Fruit fly (Drosophila melanogaster) Kc167 (cell line): ENCODE results near the gene Ccp84Ab.

Experiments used
- Myc ChIP-seq: fragments of >200 bp; optimal IDR thresholded peaks from 2 replicates; lab custom pipeline; 2017; ENCODE audit warnings: missing external identifiers
- Sin3A ChIP-seq: fragments of >200 bp; optimal IDR thresholded peaks from 2 replicates; lab custom pipeline; 2018; ENCODE audit warnings: missing external identifiers
- h ChIP-seq: fragments of >200 bp; optimal IDR thresholded peaks from 3 replicates; lab custom pipeline; 2018; ENCODE audit warnings: missing external identifiers
- insv ChIP-seq: fragments of >200 bp; optimal IDR thresholded peaks from 3 replicates; lab custom pipeline; 2018; ENCODE audit warnings: missing external identifiers
- psq ChIP-seq: fragments of >200 bp; optimal IDR thresholded peaks from 2 replicates; lab custom pipeline; 2017; ENCODE audit warnings: missing external identifiers
- ttk ChIP-seq: sonication (Bioruptor generic); optimal IDR thresholded peaks from 2 replicates; lab custom pipeline; 2017; ENCODE audit warnings: missing external identifiers

Gene Ccp84Ab

dm6 chr3R:6702777-6703176, at the start of gene Ccp84Ab:
Gene Ccp84Ab (minus strand): TSS chr3R:6702877.
- TF ChIP-seq Sin3A (lab: Kevin White, UChicago) (no peak), insv (no peak), Myc (lab: Kevin White, UChicago) (no peak), psq (lab: Kevin White, UChicago) (no peak), ttk (lab: Kevin White, UChicago) (no peak), h (lab: Kevin White, UChicago) (no peak)

DNA sequence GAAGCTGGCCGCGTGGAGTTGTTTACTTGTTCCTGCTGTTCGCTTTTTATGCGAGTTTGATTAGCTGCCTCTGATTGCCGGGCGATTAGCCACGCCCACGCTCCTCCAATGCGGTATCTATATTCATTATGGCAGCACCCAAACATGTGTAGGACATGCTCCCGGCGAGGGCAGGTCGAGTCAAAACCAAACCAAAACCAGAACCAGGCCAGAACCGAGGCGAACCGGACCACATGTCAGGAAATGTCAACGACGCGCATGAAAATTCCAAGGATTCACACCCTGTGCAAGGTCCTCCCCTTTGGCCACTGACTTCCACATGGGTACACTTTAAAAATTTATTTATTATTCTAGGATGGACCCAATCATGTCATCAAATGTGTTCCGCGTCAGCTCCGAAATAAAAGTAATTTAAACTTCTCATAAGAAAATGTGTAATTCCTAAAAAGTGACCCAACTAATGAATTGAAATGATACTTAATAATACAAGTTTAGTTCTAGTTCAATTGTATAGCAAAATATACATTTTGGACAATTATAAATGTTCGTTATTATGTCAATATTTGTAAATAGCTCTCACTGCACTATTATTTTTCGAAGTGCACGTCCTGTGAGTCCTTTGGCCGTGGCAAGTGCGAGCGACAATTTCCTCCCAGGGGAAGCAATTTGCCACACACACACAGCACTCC, 48.9 kb upstream of the Ccp84Ab start:
- TF ChIP-seq psq (lab: Kevin White, UChicago): no peak
- TF ChIP-seq Myc (lab: Kevin White, UChicago): no peak
- no peak for TF ChIP-seq insv
- no peak for TF ChIP-seq Sin3A (lab: Kevin White, UChicago)
- TF ChIP-seq ttk (lab: Kevin White, UChicago): no peak
- TF ChIP-seq h (lab: Kevin White, UChicago): no peak

dm6 chr3R:6747907-6748306, 45.2 kb upstream of the Ccp84Ab start, which contains the start of gene CG34297:
Gene CG34297 (minus strand): TSS chr3R:6748007.
- TF ChIP-seq insv: no peak
- no peak for TF ChIP-seq ttk (lab: Kevin White, UChicago)
- TF ChIP-seq psq (lab: Kevin White, UChicago): no peak
- TF ChIP-seq Myc (lab: Kevin White, UChicago): no peak
- TF ChIP-seq Sin3A (lab: Kevin White, UChicago): no peak
- TF ChIP-seq h (lab: Kevin White, UChicago): no peak

DNA sequence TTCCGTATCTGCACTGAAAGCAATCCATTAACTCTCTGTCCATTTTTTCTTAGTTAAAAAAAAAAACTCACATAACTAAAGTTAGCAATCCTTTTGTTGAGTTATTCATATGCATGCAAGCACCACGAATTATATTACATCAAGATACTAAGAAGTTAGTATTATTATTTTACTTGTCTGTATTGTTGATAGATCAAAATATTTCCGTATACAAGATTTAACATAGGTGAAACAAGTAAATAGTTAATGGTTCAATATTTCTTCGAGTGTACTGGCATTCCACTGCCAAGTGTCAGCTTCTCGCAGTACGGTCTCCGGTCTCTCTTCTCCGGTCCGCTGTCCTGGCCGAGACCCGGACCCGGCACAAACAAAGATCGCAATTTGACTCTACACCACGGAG, 43.5 kb upstream of the Ccp84Ab start:
- TF ChIP-seq h (lab: Kevin White, UChicago): no peak
- no peak for TF ChIP-seq psq (lab: Kevin White, UChicago)
- TF ChIP-seq ttk (lab: Kevin White, UChicago): no peak
- TF ChIP-seq Sin3A (lab: Kevin White, UChicago): no peak
- TF ChIP-seq Myc (lab: Kevin White, UChicago): no peak
- TF ChIP-seq insv: no peak

DNA sequence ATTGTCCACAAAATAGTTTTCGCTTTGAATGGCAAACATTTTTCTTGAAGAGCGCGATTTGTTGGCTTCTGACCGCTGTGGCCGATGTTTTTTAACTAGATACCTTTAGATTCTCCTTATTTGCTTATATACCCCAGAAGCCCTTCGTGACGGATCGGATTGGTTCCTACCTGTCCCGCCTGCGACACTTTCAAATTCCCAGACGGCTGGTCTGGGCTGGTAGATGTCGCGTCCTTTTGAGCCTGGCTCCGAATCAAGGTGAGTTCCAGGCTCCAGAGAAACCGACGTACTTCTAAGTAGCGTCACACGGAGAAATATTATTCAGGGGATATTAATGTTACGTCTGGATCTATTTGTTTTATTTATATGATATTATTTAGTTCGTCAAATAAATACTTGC, 41.4 kb upstream of the Ccp84Ab start, which contains the start of gene zen2:
TSS of gene zen2 (minus strand) at position 101 of the 400 bp plus-strand sequence.
- TF ChIP-seq h (lab: Kevin White, UChicago) (no peak), Myc (lab: Kevin White, UChicago) (no peak), psq (lab: Kevin White, UChicago) (no peak), ttk (lab: Kevin White, UChicago) (no peak), Sin3A (lab: Kevin White, UChicago) (no peak), insv (no peak)

- no peak for TF ChIP-seq Sin3A (lab: Kevin White, UChicago)
- TF ChIP-seq ttk (lab: Kevin White, UChicago): no peak
- TF ChIP-seq h (lab: Kevin White, UChicago): no peak
- TF ChIP-seq psq (lab: Kevin White, UChicago): no peak
- TF ChIP-seq insv: no peak
- TF ChIP-seq Myc (lab: Kevin White, UChicago): no peak
These were observed 39.3 kb upstream of the Ccp84Ab start, which contains the start of gene pb for dm6 chr3R:6741983-6742382. Gene pb (minus strand): TSS chr3R:6742063.

DNA sequence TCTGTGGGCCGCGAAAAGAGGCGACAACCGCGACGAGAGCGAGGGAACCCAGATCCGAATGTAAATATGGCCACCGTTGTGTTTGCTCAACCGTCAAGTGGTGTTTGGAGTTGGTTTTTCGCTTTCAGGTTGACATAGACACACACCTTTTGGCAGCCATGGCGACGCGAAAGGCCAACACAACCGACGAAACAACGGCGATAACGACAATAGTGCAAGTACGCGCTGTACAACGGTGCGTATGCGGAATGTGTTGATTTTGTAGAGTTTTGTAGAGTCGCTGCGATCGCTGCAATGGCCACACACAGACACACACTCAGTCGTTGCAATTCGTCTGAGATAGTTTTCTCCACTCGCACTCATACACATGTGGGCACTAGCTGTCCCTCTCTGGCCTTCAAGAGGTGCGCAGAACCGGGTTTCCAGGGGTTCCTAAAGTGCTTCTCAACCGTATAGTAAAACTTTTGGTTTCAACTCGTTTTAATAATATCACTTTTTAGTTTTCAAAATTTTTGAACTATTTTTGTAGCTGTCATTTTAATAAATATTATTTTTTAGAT, 38.8 kb upstream of the Ccp84Ab start:
- TF ChIP-seq Myc (lab: Kevin White, UChicago): no peak
- TF ChIP-seq insv: no peak
- TF ChIP-seq h (lab: Kevin White, UChicago): no peak
- no peak for TF ChIP-seq Sin3A (lab: Kevin White, UChicago)
- TF ChIP-seq psq (lab: Kevin White, UChicago): no peak
- TF ChIP-seq ttk (lab: Kevin White, UChicago): no peak

DNA sequence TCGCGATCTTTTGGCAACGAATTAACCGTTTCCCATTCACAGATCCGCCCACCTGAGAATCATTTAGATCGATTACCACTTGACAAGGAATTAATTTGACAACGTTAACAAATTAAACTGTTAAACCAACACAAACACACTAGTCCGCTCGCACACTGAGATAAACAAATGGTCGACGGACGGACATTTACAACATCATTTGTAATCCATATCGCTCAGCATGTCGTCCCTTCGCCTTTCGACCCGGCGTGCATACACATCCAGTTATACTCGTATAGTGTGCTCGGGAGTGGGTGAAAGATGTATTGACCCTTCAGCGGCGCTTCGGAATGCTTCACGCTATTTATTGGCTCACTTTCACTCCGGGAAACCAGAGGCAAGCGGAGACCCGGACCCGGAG, 33.0 kb upstream of the Ccp84Ab start:
- TF ChIP-seq Myc (lab: Kevin White, UChicago) (no peak), psq (lab: Kevin White, UChicago) (no peak), h (lab: Kevin White, UChicago) (no peak), ttk (lab: Kevin White, UChicago) (no peak), insv (no peak), Sin3A (lab: Kevin White, UChicago) (no peak)

dm6 chr3R:6726119-6726518, 23.4 kb upstream of the Ccp84Ab start:
- TF ChIP-seq insv (no peak), ttk (lab: Kevin White, UChicago) (no peak), Myc (lab: Kevin White, UChicago) (no peak), psq (lab: Kevin White, UChicago) (no peak), Sin3A (lab: Kevin White, UChicago) (no peak), h (lab: Kevin White, UChicago) (no peak)

dm6 chr3R:6723537-6724171, 21.0 kb upstream of the Ccp84Ab start:
- TF ChIP-seq ttk (lab: Kevin White, UChicago): no peak
- TF ChIP-seq insv: no peak
- TF ChIP-seq h (lab: Kevin White, UChicago): no peak
- no peak for TF ChIP-seq psq (lab: Kevin White, UChicago)
- no peak for TF ChIP-seq Myc (lab: Kevin White, UChicago)
- TF ChIP-seq Sin3A (lab: Kevin White, UChicago): no peak

DNA sequence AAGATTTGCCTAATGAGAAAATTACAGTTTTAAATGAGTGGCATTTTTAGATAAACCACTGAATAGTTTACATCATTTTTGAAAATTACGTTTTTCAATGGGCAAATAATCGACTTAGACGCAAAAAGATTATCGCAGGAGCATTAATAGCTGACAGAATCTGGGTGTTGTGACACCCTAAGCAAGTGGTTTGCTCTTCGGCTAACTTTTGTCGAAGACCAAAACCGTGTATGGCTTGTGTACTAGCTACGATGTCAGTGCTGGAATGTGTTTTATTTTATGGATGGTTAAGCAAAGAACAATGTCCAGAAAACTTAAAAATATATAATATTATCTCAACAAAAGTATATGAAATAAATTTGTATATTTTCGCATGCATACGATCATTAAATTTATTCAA, 6.2 kb upstream of the Ccp84Ab start:
- no peak for TF ChIP-seq h (lab: Kevin White, UChicago)
- no peak for TF ChIP-seq Myc (lab: Kevin White, UChicago)
- TF ChIP-seq insv: no peak
- TF ChIP-seq psq (lab: Kevin White, UChicago): no peak
- TF ChIP-seq ttk (lab: Kevin White, UChicago): no peak
- TF ChIP-seq Sin3A (lab: Kevin White, UChicago): no peak
